Worm (Caenorhabditis elegans): ENCODE results near the gene F09E10.1.

ce11 chrX:1523272-1523671, 20.7 kb downstream of the F09E10.1 start:
- TF ChIP-seq unc-62 (GFP tag; optimal IDR thresholded peaks at IDR 0.05) (no peak), lsy-2 (tag; optimal IDR thresholded peaks at IDR 0.05) (no peak), mep-1 (tag; optimal IDR thresholded peaks at IDR 0.05) (no peak), unc-39 (tag; optimal IDR thresholded peaks at IDR 0.05) (no peak), nhr-237 (tag; optimal IDR thresholded peaks at IDR 0.05) (no peak), elt-1 (tag; optimal IDR thresholded peaks at IDR 0.05; ENCODE audit: borderline replicate concordance, insufficient read depth) (no peak), nhr-2 (tag; optimal IDR thresholded peaks at IDR 0.05) (no peak), ztf-11 (tag; optimal IDR thresholded peaks at IDR 0.05) (no peak), ham-2 (GFP tag; optimal IDR thresholded peaks at IDR 0.05) (no peak), sptf-1 (tag; optimal IDR thresholded peaks at IDR 0.05) (no peak), cnd-1 (tag; optimal IDR thresholded peaks at IDR 0.05) (no peak)
